Fruit fly (Drosophila melanogaster) whole organism, embryonic: ENCODE measurements around the gene Cyp4d21.

Source experiments
- C15 ChIP-seq: fragments of 200-800 bp; sonication (Bioruptor generic); IDR thresholded peaks from 3 replicates; pipeline ENCODE4 v1.3.6; 2022; ENCODE audit warnings: missing biosample characterization, missing genetic modification characterization
- CG10366 ChIP-seq: fragments of 200-800 bp; sonication (Bioruptor generic); IDR thresholded peaks from 2 replicates; pipeline ENCODE4 v1.3.6; 2022; ENCODE audit warnings: missing biosample characterization, missing genetic modification characterization
- CG11247 ChIP-seq: fragments of 200-800 bp; sonication (Bioruptor generic); IDR thresholded peaks from 2 replicates; pipeline ENCODE4 v1.3.6; 2022; ENCODE audit warnings: missing biosample characterization, missing genetic modification characterization
- CG11456 ChIP-seq: fragments of 200-800 bp; sonication (Bioruptor generic); IDR thresholded peaks from 3 replicates; pipeline ENCODE4 v1.3.6; 2022; ENCODE audit warnings: missing biosample characterization, missing genetic modification characterization
- CG12071 ChIP-seq: fragments of 200-800 bp; sonication (Bioruptor generic); optimal IDR thresholded peaks from 3 replicates; lab custom pipeline; 2018; ENCODE audit warnings: missing biosample characterization, mild to moderate bottlenecking, missing genetic modification characterization
- CG12104 ChIP-seq: fragments of 200-800 bp; sonication (Bioruptor generic); optimal IDR thresholded peaks from 3 replicates; lab custom pipeline; 2016; ENCODE audit warnings: missing biosample characterization, missing genetic modification characterization
- CG12155 ChIP-seq: fragments of 200-800 bp; sonication (Bioruptor generic); optimal IDR thresholded peaks from 3 replicates; lab custom pipeline; 2016; ENCODE audit warnings: missing biosample characterization, missing genetic modification characterization
- CG12391 ChIP-seq: fragments of 200-800 bp; sonication (Bioruptor generic); optimal IDR thresholded peaks from 3 replicates; lab custom pipeline; 2018; ENCODE audit warnings: missing biosample characterization, mild to moderate bottlenecking, missing genetic modification characterization, moderate library complexity
- CG13775 ChIP-seq: fragments of 200-800 bp; sonication (Bioruptor generic); optimal IDR thresholded peaks from 3 replicates; lab custom pipeline; 2017; ENCODE audit warnings: missing biosample characterization, mild to moderate bottlenecking, missing genetic modification characterization
- CG1529 ChIP-seq: fragments of 200-800 bp; sonication (Bioruptor generic); optimal IDR thresholded peaks from 3 replicates; lab custom pipeline; 2018; ENCODE audit warnings: missing biosample characterization, missing genetic modification characterization
- CG1603 ChIP-seq: fragments of 200-800 bp; sonication (Bioruptor generic); optimal IDR thresholded peaks from 2 replicates; lab custom pipeline; 2019; ENCODE audit warnings: missing biosample characterization, mild to moderate bottlenecking, missing genetic modification characterization, moderate library complexity
- CG17186 ChIP-seq: fragments of 200-800 bp; sonication (Bioruptor generic); optimal IDR thresholded peaks from 3 replicates; lab custom pipeline; 2017; ENCODE audit warnings: missing biosample characterization, missing genetic modification reagents, missing genetic modification characterization
- CG17802 ChIP-seq: fragments of 200-800 bp; sonication (Bioruptor generic); optimal IDR thresholded peaks from 2 replicates; lab custom pipeline; 2018; ENCODE audit warnings: missing biosample characterization, mild to moderate bottlenecking, missing genetic modification characterization, moderate library complexity
- CG2202 ChIP-seq: fragments of 200-800 bp; sonication (Bioruptor generic); optimal IDR thresholded peaks from 2 replicates; lab custom pipeline; 2018; ENCODE audit warnings: missing biosample characterization, mild to moderate bottlenecking, missing genetic modification characterization
- CG32532 ChIP-seq: fragments of 200-800 bp; sonication (Bioruptor generic); IDR thresholded peaks from 2 replicates; pipeline ENCODE4 v1.3.6; 2022; ENCODE audit warnings: missing biosample characterization, missing genetic modification characterization
- CG4854 ChIP-seq: fragments of 200-800 bp; sonication (Bioruptor generic); optimal IDR thresholded peaks from 2 replicates; lab custom pipeline; 2016; ENCODE audit warnings: missing biosample characterization, missing genetic modification characterization, inconsistent platforms
- CG5245 ChIP-seq: fragments of 200-800 bp; sonication (Bioruptor generic); optimal IDR thresholded peaks from 3 replicates; lab custom pipeline; 2016; ENCODE audit warnings: missing biosample characterization, missing genetic modification characterization
- CG5953 ChIP-seq: fragments of 200-800 bp; sonication (Bioruptor generic); IDR thresholded peaks from 2 replicates; pipeline ENCODE4 v1.3.6; 2022; ENCODE audit warnings: missing biosample characterization, missing genetic modification characterization
- CoRest ChIP-seq: fragments of 200-800 bp; sonication (Bioruptor generic); optimal IDR thresholded peaks from 3 replicates; lab custom pipeline; 2018; ENCODE audit warnings: missing biosample characterization, mild to moderate bottlenecking, missing genetic modification characterization, moderate library complexity
- Dbx ChIP-seq: fragments of 200-800 bp; sonication (Bioruptor generic); IDR thresholded peaks from 3 replicates; pipeline ENCODE4 v1.3.6; 2022; ENCODE audit warnings: missing biosample characterization, missing genetic modification characterization
- Dip2 ChIP-seq: fragments of 200-800 bp; sonication (Bioruptor generic); IDR thresholded peaks from 2 replicates; pipeline ENCODE4 v1.3.6; 2022; ENCODE audit warnings: missing biosample characterization, missing genetic modification characterization
- Doc2 ChIP-seq: fragments of 200-800 bp; sonication (Bioruptor generic); IDR thresholded peaks from 2 replicates; pipeline ENCODE4 v1.3.6; 2022; ENCODE audit warnings: missing biosample characterization, missing genetic modification characterization
- E2f2 ChIP-seq: fragments of 200-800 bp; sonication (Bioruptor generic); IDR thresholded peaks from 2 replicates; pipeline ENCODE4 v1.3.6; 2022; ENCODE audit warnings: missing biosample characterization, missing genetic modification characterization
- ERR ChIP-seq: fragments of 200-800 bp; sonication (Bioruptor generic); optimal IDR thresholded peaks from 2 replicates; lab custom pipeline; 2016; ENCODE audit warnings: missing biosample characterization, missing genetic modification characterization
- HLHmδ ChIP-seq: fragments of 200-800 bp; sonication (Bioruptor generic); optimal IDR thresholded peaks from 2 replicates; lab custom pipeline; 2018; ENCODE audit warnings: missing biosample characterization, mild to moderate bottlenecking, missing genetic modification characterization, moderate library complexity
- Kr ChIP-seq: fragments of 200-800 bp; sonication (Bioruptor generic); optimal IDR thresholded peaks from 2 replicates; lab custom pipeline; 2017; ENCODE audit warnings: missing biosample characterization, mild to moderate bottlenecking, missing genetic modification characterization
- Lhr ChIP-seq: fragments of 200-800 bp; sonication (Bioruptor generic); optimal IDR thresholded peaks from 3 replicates; lab custom pipeline; 2017; ENCODE audit warnings: mild to moderate bottlenecking, missing biosample characterization, missing genetic modification reagents, missing genetic modification characterization
- MBD-R2 ChIP-seq: fragments of 200-800 bp; sonication (Bioruptor generic); IDR thresholded peaks from 2 replicates; pipeline ENCODE4 v1.3.6; 2022; ENCODE audit warnings: missing biosample characterization, missing genetic modification characterization
- Myb ChIP-seq: fragments of 200-800 bp; sonication (Bioruptor generic); optimal IDR thresholded peaks from 2 replicates; lab custom pipeline; 2016; ENCODE audit warnings: missing biosample characterization, missing genetic modification characterization
- NC2β ChIP-seq: fragments of 200-800 bp; sonication (Bioruptor generic); optimal IDR thresholded peaks from 2 replicates; lab custom pipeline; 2016; ENCODE audit warnings: missing biosample characterization, missing genetic modification characterization
- Neu2 ChIP-seq: fragments of 200-800 bp; sonication (Bioruptor generic); optimal IDR thresholded peaks from 3 replicates; lab custom pipeline; 2016; ENCODE audit warnings: missing biosample characterization, missing genetic modification characterization, borderline replicate concordance
- Oli ChIP-seq: fragments of 200-800 bp; sonication (Bioruptor generic); optimal IDR thresholded peaks from 2 replicates; lab custom pipeline; 2018; ENCODE audit warnings: missing biosample characterization, mild to moderate bottlenecking, missing genetic modification characterization, moderate library complexity
- Ptx1 ChIP-seq: fragments of 200-800 bp; sonication (Bioruptor generic); IDR thresholded peaks from 2 replicates; pipeline ENCODE4 v1.3.6; 2022; ENCODE audit warnings: missing biosample characterization, missing genetic modification characterization
- Sox100B ChIP-seq: fragments of 200-800 bp; sonication (Bioruptor generic); optimal IDR thresholded peaks from 3 replicates; lab custom pipeline; 2018; ENCODE audit warnings: missing biosample characterization, mild to moderate bottlenecking, missing genetic modification characterization
- ase ChIP-seq: fragments of 200-800 bp; sonication (Bioruptor generic); IDR thresholded peaks from 3 replicates; pipeline ENCODE4 v1.3.6; 2022; ENCODE audit warnings: missing biosample characterization, missing genetic modification characterization
- bsh ChIP-seq, 2 experiments: fragments of 200-800 bp; sonication (Bioruptor generic); optimal IDR thresholded peaks; 2 replicates each; lab custom pipeline; 2017 to 2018; ENCODE audit warnings: mild to moderate bottlenecking in 2 of 2, missing biosample characterization in 2 of 2, missing genetic modification characterization in 2 of 2, moderate library complexity in 1 of 2
- btn ChIP-seq: fragments of 200-800 bp; sonication (Bioruptor generic); optimal IDR thresholded peaks from 2 replicates; lab custom pipeline; 2016; ENCODE audit warnings: missing biosample characterization, missing genetic modification characterization
- croc ChIP-seq: fragments of 200-800 bp; sonication (Bioruptor generic); conservative IDR thresholded peaks from 3 replicates; pipeline ENCODE4 v1.3.6; 2022; ENCODE audit warnings: missing biosample characterization, missing genetic modification characterization
- da ChIP-seq: fragments of 200-800 bp; sonication (Bioruptor generic); optimal IDR thresholded peaks from 2 replicates; lab custom pipeline; 2016; ENCODE audit warnings: missing biosample characterization, missing genetic modification characterization
- disco-r ChIP-seq: fragments of 200-800 bp; sonication (Bioruptor generic); optimal IDR thresholded peaks from 2 replicates; lab custom pipeline; 2016; ENCODE audit warnings: missing biosample characterization, missing genetic modification characterization
- dysf ChIP-seq: fragments of 200-800 bp; sonication (Bioruptor generic); IDR thresholded peaks from 3 replicates; pipeline ENCODE4 v1.3.6; 2022; ENCODE audit warnings: missing biosample characterization, missing genetic modification characterization
- fd64A ChIP-seq: fragments of 200-800 bp; sonication (Bioruptor generic); optimal IDR thresholded peaks from 3 replicates; lab custom pipeline; 2018; ENCODE audit warnings: missing biosample characterization, mild to moderate bottlenecking, missing genetic modification characterization
- grau ChIP-seq: fragments of 200-800 bp; optimal IDR thresholded peaks from 3 replicates; lab custom pipeline; 2019; ENCODE audit warnings: missing biosample characterization, mild to moderate bottlenecking, missing genetic modification characterization, moderate library complexity
- klu ChIP-seq: fragments of 200-800 bp; sonication (Bioruptor generic); IDR thresholded peaks from 2 replicates; pipeline ENCODE4 v1.3.6; 2022; ENCODE audit warnings: missing biosample characterization, missing genetic modification characterization
- mam ChIP-seq: fragments of 200-800 bp; sonication (Bioruptor generic); optimal IDR thresholded peaks from 3 replicates; lab custom pipeline; 2016; ENCODE audit warnings: missing biosample characterization, missing genetic modification characterization
- nerfin-1 ChIP-seq: fragments of 200-800 bp; sonication (Bioruptor generic); optimal IDR thresholded peaks from 3 replicates; lab custom pipeline; 2019; ENCODE audit warnings: missing biosample characterization, mild to moderate bottlenecking, missing genetic modification characterization, moderate library complexity
- pho ChIP-seq: fragments of 200-800 bp; sonication (Bioruptor generic); optimal IDR thresholded peaks from 2 replicates; lab custom pipeline; 2016; ENCODE audit warnings: missing biosample characterization, missing genetic modification characterization
- psq ChIP-seq: fragments of 200-800 bp; sonication (Bioruptor generic); optimal IDR thresholded peaks from 2 replicates; lab custom pipeline; 2017; ENCODE audit warnings: missing biosample characterization, missing genetic modification characterization
- sens ChIP-seq: fragments of 200-800 bp; sonication (Bioruptor generic); peaks from one replicate; lab custom pipeline; 2016; ENCODE audit warnings: missing biosample characterization, missing genetic modification characterization
- sens-2 ChIP-seq: fragments of 200-800 bp; sonication (Bioruptor generic); IDR thresholded peaks from 2 replicates; pipeline ENCODE4 v1.3.6; 2022; ENCODE audit warnings: missing biosample characterization, missing genetic modification characterization
- tna ChIP-seq: fragments of 200-800 bp; sonication (Bioruptor generic); IDR thresholded peaks from 2 replicates; pipeline ENCODE4 v1.3.6; 2022; ENCODE audit warnings: missing biosample characterization, missing genetic modification characterization; ENCODE audit not compliant: partially characterized antibody
- vfl ChIP-seq: fragments of 200-800 bp; sonication (Bioruptor generic); optimal IDR thresholded peaks from 2 replicates; lab custom pipeline; 2016; ENCODE audit warnings: missing biosample characterization, missing genetic modification characterization

Gene Cyp4d21

dm6 chr2L:7596862-7597261, 8.5 kb upstream of the Cyp4d21 start (continued):
- TF ChIP-seq CG10366 (GFP tag; lab: Robert Waterston, UW): peak; percentile 76
- peak; percentile 23 for TF ChIP-seq ERR (GFP tag; lab: Kevin White, UChicago)
- TF ChIP-seq sens: peak; percentile 99
- peak; percentile 62 for TF ChIP-seq CG4854 (GFP tag; lab: Kevin White, UChicago)
- no peak for TF ChIP-seq C15 (GFP tag; lab: Robert Waterston, UW)
- TF ChIP-seq CG17802 (tag; lab: Kevin White, UChicago): peak; percentile 73
- peak; percentile 87 for TF ChIP-seq croc (GFP tag; lab: Robert Waterston, UW)
- no peak for TF ChIP-seq Dbx (GFP tag; lab: Robert Waterston, UW)
- TF ChIP-seq mam (GFP tag; lab: Kevin White, UChicago): peak; percentile 45
- peak; percentile 77 for TF ChIP-seq CG13775 (GFP tag; lab: Kevin White, UChicago)
- peak; percentile 88 for TF ChIP-seq CoRest (tag; lab: Kevin White, UChicago)
- TF ChIP-seq nerfin-1: peak; percentile 82
- TF ChIP-seq HLHmδ (GFP tag; lab: Kevin White, UChicago): no peak
- TF ChIP-seq CG12155 (GFP tag; lab: Kevin White, UChicago): peak; percentile 60
- TF ChIP-seq Kr (GFP tag; lab: Kevin White, UChicago): peak; percentile 60
- peak in 1 of 2 experiments; percentile 93 for TF ChIP-seq bsh (GFP tag; optimal IDR thresholded peaks at IDR 0.05; lab: Kevin White, UChicago)
- peak; percentile 81 for TF ChIP-seq fd64A (GFP tag; lab: Kevin White, UChicago)
- peak; percentile 0 for TF ChIP-seq Myb (GFP tag; lab: Kevin White, UChicago)
- TF ChIP-seq CG5245 (GFP tag; lab: Kevin White, UChicago): peak; percentile 90
- TF ChIP-seq Lhr (GFP tag; lab: Kevin White, UChicago): peak; percentile 80
- peak; percentile 90 for TF ChIP-seq CG12391 (tag; lab: Kevin White, UChicago)
- no peak for TF ChIP-seq CG32532 (GFP tag; lab: Robert Waterston, UW)
- peak; percentile 86 for TF ChIP-seq CG2202 (tag; lab: Kevin White, UChicago)
- peak; percentile 89 for TF ChIP-seq CG1529
- no peak for TF ChIP-seq klu
- TF ChIP-seq grau (tag; lab: Kevin White, UChicago): peak; percentile 78
- no peak for TF ChIP-seq Doc2 (GFP tag; lab: Robert Waterston, UW)
- TF ChIP-seq CG11247 (GFP tag; lab: Robert Waterston, UW): 0 out of 2 replicates have a peak, but pooled peaks have one; percentile 17
- TF ChIP-seq CG12104 (GFP tag; lab: Kevin White, UChicago): peak; percentile 66
- TF ChIP-seq CG11456 (GFP tag; lab: Robert Waterston, UW): 0 out of 3 replicates have a peak, but pooled peaks have one; percentile 67
- TF ChIP-seq CG5953 (GFP tag; lab: Robert Waterston, UW): peak; percentile 90
- TF ChIP-seq Ptx1 (GFP tag; lab: Robert Waterston, UW): peak; percentile 80
- peak; percentile 74 for TF ChIP-seq btn (GFP tag; lab: Kevin White, UChicago)
- peak; percentile 63 for TF ChIP-seq E2f2 (GFP tag; lab: Robert Waterston, UW)
- peak; percentile 75 for TF ChIP-seq CG17186 (GFP tag; lab: Kevin White, UChicago)
- TF ChIP-seq ase (GFP tag; lab: Robert Waterston, UW): peak; percentile 75; the same call in 2 of the 3 replicates
- TF ChIP-seq vfl (GFP tag; lab: Kevin White, UChicago): peak; percentile 4
- TF ChIP-seq disco-r (GFP tag; lab: Kevin White, UChicago): peak; percentile 67
- TF ChIP-seq tna (GFP tag; lab: Robert Waterston, UW): no peak
- TF ChIP-seq CG12071: peak; percentile 40
- peak; percentile 76 for TF ChIP-seq dysf (GFP tag; lab: Robert Waterston, UW)
- peak; percentile 9; the same call in 1 of the 2 replicates for TF ChIP-seq MBD-R2
- no peak for TF ChIP-seq Dip2 (GFP tag; lab: Robert Waterston, UW)
- no peak for TF ChIP-seq Neu2 (GFP tag; lab: Kevin White, UChicago)
- TF ChIP-seq Oli (tag; lab: Kevin White, UChicago): peak; percentile 88
- TF ChIP-seq NC2β (GFP tag; lab: Kevin White, UChicago): peak; percentile 74
- TF ChIP-seq CG1603 (tag; lab: Kevin White, UChicago): peak; percentile 92
- peak; percentile 94 for TF ChIP-seq sens-2 (GFP tag; lab: Robert Waterston, UW)
- no peak for TF ChIP-seq da
- TF ChIP-seq Sox100B (GFP tag; lab: Kevin White, UChicago): peak; percentile 77
- TF ChIP-seq psq (GFP tag; lab: Kevin White, UChicago): peak; percentile 67
- peak; percentile 8 for TF ChIP-seq pho
